Fruit fly (Drosophila melanogaster) Kc167 (cell line): ENCODE results near the gene CG14352.

Source experiments
- Myc ChIP-seq: fragments of >200 bp; optimal IDR thresholded peaks from 2 replicates; lab custom pipeline; 2017; ENCODE audit warnings: missing external identifiers
- Sin3A ChIP-seq: fragments of >200 bp; optimal IDR thresholded peaks from 2 replicates; lab custom pipeline; 2018; ENCODE audit warnings: missing external identifiers
- h ChIP-seq: fragments of >200 bp; optimal IDR thresholded peaks from 3 replicates; lab custom pipeline; 2018; ENCODE audit warnings: missing external identifiers
- insv ChIP-seq: fragments of >200 bp; optimal IDR thresholded peaks from 3 replicates; lab custom pipeline; 2018; ENCODE audit warnings: missing external identifiers
- psq ChIP-seq: fragments of >200 bp; optimal IDR thresholded peaks from 2 replicates; lab custom pipeline; 2017; ENCODE audit warnings: missing external identifiers
- ttk ChIP-seq: sonication (Bioruptor generic); optimal IDR thresholded peaks from 2 replicates; lab custom pipeline; 2017; ENCODE audit warnings: missing external identifiers

DNA sequence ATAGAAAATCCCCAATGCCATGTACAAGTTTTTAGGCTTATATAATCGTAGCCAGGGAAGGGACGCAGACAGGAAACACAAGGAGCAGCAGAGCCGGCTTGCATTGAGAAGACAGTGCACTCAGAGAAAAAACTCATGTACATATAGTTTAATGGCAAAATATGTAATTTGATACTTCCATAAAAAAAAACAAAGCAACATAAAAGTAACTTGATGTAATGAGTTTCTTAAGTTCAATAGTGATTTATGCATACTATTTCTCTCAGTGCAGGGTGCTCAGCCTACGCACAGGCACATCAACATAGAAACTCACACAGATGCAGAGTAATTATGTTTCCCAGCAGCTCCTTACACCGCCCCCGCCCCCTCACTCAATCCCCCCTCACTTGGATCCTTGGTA, 9.6 kb downstream of the CG14352 start:
- TF ChIP-seq Myc (lab: Kevin White, UChicago), result no peak
- TF ChIP-seq insv (lab: Kevin White, UChicago), result no peak
- TF ChIP-seq h (lab: Kevin White, UChicago), result no peak
- no peak for TF ChIP-seq Sin3A (lab: Kevin White, UChicago)
- no peak for TF ChIP-seq ttk (lab: Kevin White, UChicago)
- TF ChIP-seq psq (lab: Kevin White, UChicago), result no peak
